Worm (Caenorhabditis elegans) whole organism, mixed stage, embryonic: Measurements from ENCODE around the gene lap-2.

Source experiments
- M03D4.4 ChIP-seq: sonication (generic microtip); optimal IDR thresholded peaks from 2 replicates; lab custom pipeline; 2017; ENCODE audit warnings: mild to moderate bottlenecking, missing genetic modification characterization, missing compliant biosample characterization
- ceh-83 ChIP-seq: fragments of 200-800 bp; sonication (Bioruptor generic); optimal IDR thresholded peaks from 2 replicates; lab custom pipeline; 2018; ENCODE audit warnings: mild to moderate bottlenecking, missing genetic modification characterization, missing compliant biosample characterization
- elt-3 ChIP-seq: fragments of 150-350 bp; optimal IDR thresholded peaks from 2 replicates; lab custom pipeline; 2014; ENCODE audit warnings: missing biosample characterization, missing genetic modification characterization
- hlh-1 ChIP-seq: fragments of 150-350 bp; optimal IDR thresholded peaks from 2 replicates; lab custom pipeline; 2014; ENCODE audit warnings: missing biosample characterization, missing genetic modification reagents, missing genetic modification characterization
- mab-5 ChIP-seq: fragments of 150-350 bp; optimal IDR thresholded peaks from 2 replicates; lab custom pipeline; 2014; ENCODE audit warnings: missing biosample characterization, missing genetic modification characterization
- mep-1 ChIP-seq: fragments of 150-350 bp; optimal IDR thresholded peaks from 2 replicates; lab custom pipeline; 2017; ENCODE audit warnings: missing biosample characterization, missing genetic modification reagents, missing genetic modification characterization, inconsistent platforms
- nhr-28 ChIP-seq: fragments of 150-350 bp; optimal IDR thresholded peaks from 2 replicates; lab custom pipeline; 2014; ENCODE audit warnings: missing biosample characterization, missing genetic modification characterization
- nhr-76 ChIP-seq: sonication (generic microtip); optimal IDR thresholded peaks from 2 replicates; lab custom pipeline; 2017; ENCODE audit warnings: missing biosample characterization, missing genetic modification characterization
- pha-4 ChIP-seq: fragments of 150-350 bp; optimal IDR thresholded peaks from 2 replicates; lab custom pipeline; 2018; ENCODE audit warnings: missing biosample characterization, missing genetic modification reagents, missing genetic modification characterization
- unc-62 ChIP-seq: fragments of 150-350 bp; optimal IDR thresholded peaks from 2 replicates; lab custom pipeline; 2014; ENCODE audit warnings: missing biosample characterization, missing genetic modification reagents, missing genetic modification characterization
- ztf-11 ChIP-seq: fragments of 150-350 bp; optimal IDR thresholded peaks from 2 replicates; lab custom pipeline; 2014; ENCODE audit warnings: missing biosample characterization, missing genetic modification characterization

ce11 chrV:13011904-13012303 is 31.6 kb upstream of the lap-2 start:
- TF ChIP-seq unc-62 (no peak), mep-1 (no peak), ztf-11 (no peak), elt-3 (no peak), M03D4.4 (tag; lab: Kevin White, UChicago) (no peak), pha-4 (tag; lab: Kevin White, UChicago) (no peak), hlh-1 (tag; lab: Kevin White, UChicago) (no peak), ceh-83 (GFP tag; lab: Kevin White, UChicago) (no peak), nhr-28 (tag; lab: Kevin White, UChicago) (no peak), nhr-76 (tag; lab: Kevin White, UChicago) (no peak), mab-5 (tag; lab: Kevin White, UChicago) (no peak)
